Worm (Caenorhabditis elegans): ENCODE data around the gene R09A1.3.

- TF ChIP-seq flt-1 (GFP tag; IDR thresholded peaks at IDR 0.05): no peak
- no peak for TF ChIP-seq scrt-1 (GFP tag; IDR thresholded peaks at IDR 0.05)
- no peak for TF ChIP-seq ama-1 (optimal IDR thresholded peaks at IDR 0.05)
- TF ChIP-seq B0310.2 (tag; optimal IDR thresholded peaks at IDR 0.05): no peak
- TF ChIP-seq pes-1 (GFP tag; IDR thresholded peaks at IDR 0.05): no peak
- no peak for TF ChIP-seq tra-4 (tag; optimal IDR thresholded peaks at IDR 0.05)
- no peak for TF ChIP-seq hnd-1 (tag; optimal IDR thresholded peaks at IDR 0.05)
- TF ChIP-seq sea-1 (GFP tag; conservative IDR thresholded peaks at IDR 0.05): no peak
- no peak for TF ChIP-seq tbx-11 (GFP tag; IDR thresholded peaks at IDR 0.05)
- no peak for TF ChIP-seq ceh-13 (GFP tag; optimal IDR thresholded peaks at IDR 0.05)
- no peak for TF ChIP-seq F13C5.2 (tag; optimal IDR thresholded peaks at IDR 0.05)
Observed at ce11 chrV:1027044-1027443, at the start of gene R09A1.3.
